Fruit fly (Drosophila melanogaster) whole organism: Measurements from ENCODE around the gene HSPBAP1.

ENCODE experiments used
- Dll ChIP-seq: fragments of >200 bp; optimal IDR thresholded peaks from 2 replicates; lab custom pipeline; 2017
- EcR ChIP-seq, 2 experiments: fragments of >200 bp; optimal IDR thresholded peaks; 2 replicates each; lab custom pipeline; 2017; ENCODE audit warnings: missing biosample characterization in 2 of 2, missing genetic modification characterization in 2 of 2, missing genetic modification reagents in 2 of 2
- pan ChIP-seq: fragments of >200 bp; optimal IDR thresholded peaks from 2 replicates; lab custom pipeline; 2017
- psq ChIP-seq: fragments of >200 bp; optimal IDR thresholded peaks from 2 replicates; lab custom pipeline; 2017
- usp ChIP-seq: fragments of >200 bp; optimal IDR thresholded peaks from 2 replicates; lab custom pipeline; 2017; ENCODE audit warnings: missing biosample characterization, missing genetic modification characterization, mixed read lengths

DNA sequence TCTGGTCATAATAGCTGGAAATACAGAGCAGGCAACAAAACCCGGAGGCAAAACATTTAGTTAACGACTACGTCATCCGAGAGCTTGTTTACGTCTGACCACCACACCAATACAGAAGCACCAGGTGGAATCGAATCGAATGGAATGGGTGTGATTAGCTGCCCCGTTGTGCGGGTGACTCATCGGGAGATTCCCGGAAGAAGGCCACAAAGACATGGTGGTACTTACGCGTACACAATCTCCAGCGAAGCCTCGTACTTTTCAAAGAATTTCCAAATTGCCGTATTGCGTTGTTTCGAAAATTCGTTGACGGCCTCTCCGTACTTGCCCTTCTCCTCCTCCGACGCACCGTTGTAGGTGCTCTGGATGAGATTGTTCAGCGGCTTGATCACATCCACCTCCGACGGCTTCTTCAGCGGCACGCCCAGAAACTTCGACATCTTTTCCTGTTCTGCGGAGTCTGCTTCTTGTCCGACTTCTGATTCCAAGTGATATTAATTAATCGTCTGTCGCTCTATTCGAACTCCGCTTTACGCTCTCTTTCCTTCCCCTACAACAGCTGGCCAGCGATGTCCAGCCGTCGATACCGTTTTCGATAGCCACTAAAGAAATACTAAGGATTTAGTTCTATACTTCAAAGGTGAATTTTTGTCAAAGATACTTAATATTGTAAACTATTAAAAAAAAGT is 4.6 kb downstream of the HSPBAP1 start, which contains the start of gene ALiX:
- no peak for TF ChIP-seq psq (lab: Kevin White, UChicago)
- no peak for TF ChIP-seq usp
- TF ChIP-seq EcR (GFP tag; optimal IDR thresholded peaks at IDR 0.05; lab: Kevin White, UChicago) = no peak
- TF ChIP-seq Dll (lab: Kevin White, UChicago) = no peak
- TF ChIP-seq pan (lab: Kevin White, UChicago) = no peak
